Fruit fly (Drosophila melanogaster) whole organism, embryonic: ENCODE results near the gene sick.

Experiments used
- ATbp ChIP-seq: fragments of 200-800 bp; sonication (Bioruptor generic); optimal IDR thresholded peaks from 2 replicates; lab custom pipeline; 2017; ENCODE audit warnings: missing biosample characterization, mild to moderate bottlenecking, missing genetic modification characterization, missing genetic modification reagents
- Atf6 ChIP-seq: fragments of 200-800 bp; sonication (Bioruptor generic); IDR thresholded peaks from 2 replicates; pipeline ENCODE4 v1.3.6; 2022; ENCODE audit warnings: missing biosample characterization, missing genetic modification characterization
- CG10431 ChIP-seq: fragments of 200-800 bp; sonication (Bioruptor generic); optimal IDR thresholded peaks from 3 replicates; lab custom pipeline; 2018; ENCODE audit warnings: missing biosample characterization, mild to moderate bottlenecking, missing genetic modification characterization
- CG10654 ChIP-seq: fragments of 200-800 bp; sonication (Bioruptor generic); optimal IDR thresholded peaks from 2 replicates; lab custom pipeline; 2016; ENCODE audit warnings: missing biosample characterization, missing genetic modification characterization
- CG1233 ChIP-seq: fragments of 200-800 bp; sonication (Bioruptor generic); optimal IDR thresholded peaks from 4 replicates; lab custom pipeline; 2018; ENCODE audit warnings: missing biosample characterization, mild to moderate bottlenecking, missing genetic modification characterization
- CG15269 ChIP-seq: fragments of 200-800 bp; sonication (Bioruptor generic); optimal IDR thresholded peaks from 2 replicates; lab custom pipeline; 2018; ENCODE audit warnings: missing biosample characterization, mild to moderate bottlenecking, missing genetic modification characterization, moderate library complexity
- CG1529 ChIP-seq: fragments of 200-800 bp; sonication (Bioruptor generic); optimal IDR thresholded peaks from 3 replicates; lab custom pipeline; 2018; ENCODE audit warnings: missing biosample characterization, missing genetic modification characterization
- CG16813 ChIP-seq: fragments of 200-800 bp; sonication (Bioruptor generic); IDR thresholded peaks from 3 replicates; pipeline ENCODE4 v1.3.6; 2022; ENCODE audit warnings: missing biosample characterization, missing genetic modification characterization; ENCODE audit not compliant: partially characterized antibody
- CG18476 ChIP-seq: fragments of 200-800 bp; sonication (Bioruptor generic); optimal IDR thresholded peaks from 2 replicates; lab custom pipeline; 2016; ENCODE audit warnings: missing biosample characterization, mild to moderate bottlenecking, missing genetic modification characterization
- CG30020 ChIP-seq: fragments of 200-800 bp; optimal IDR thresholded peaks from 2 replicates; lab custom pipeline; 2019; ENCODE audit warnings: missing biosample characterization, mild to moderate bottlenecking, missing genetic modification characterization, moderate library complexity
- CG31365 ChIP-seq: fragments of 200-800 bp; sonication (Bioruptor generic); optimal IDR thresholded peaks from 2 replicates; lab custom pipeline; 2018; ENCODE audit warnings: missing biosample characterization, mild to moderate bottlenecking, missing genetic modification characterization
- CG31388 ChIP-seq: fragments of 200-800 bp; sonication (Bioruptor generic); optimal IDR thresholded peaks from 2 replicates; lab custom pipeline; 2016; ENCODE audit warnings: missing biosample characterization, missing genetic modification characterization
- CG34376 ChIP-seq: fragments of 200-800 bp; sonication (Bioruptor generic); optimal IDR thresholded peaks from 2 replicates; lab custom pipeline; 2018; ENCODE audit warnings: missing biosample characterization, mild to moderate bottlenecking, missing genetic modification characterization
- CG34422 ChIP-seq: fragments of 200-800 bp; sonication (Bioruptor generic); IDR thresholded peaks from 3 replicates; pipeline ENCODE4 v1.3.6; 2022; ENCODE audit warnings: missing biosample characterization, missing genetic modification characterization
- CG4424 ChIP-seq: fragments of 200-800 bp; sonication (Bioruptor generic); optimal IDR thresholded peaks from 3 replicates; lab custom pipeline; 2016; ENCODE audit warnings: missing biosample characterization, missing genetic modification characterization
- CG6654 ChIP-seq: fragments of 200-800 bp; sonication (Bioruptor generic); optimal IDR thresholded peaks from 2 replicates; lab custom pipeline; 2017; ENCODE audit warnings: missing biosample characterization, mild to moderate bottlenecking, missing genetic modification characterization
- CG8290 ChIP-seq, 3 experiments: fragments of 200-800 bp; sonication (Bioruptor generic); optimal IDR thresholded peaks; 2 replicates each; lab custom pipeline; 2016 to 2019; ENCODE audit warnings: missing biosample characterization in 3 of 3, missing genetic modification characterization in 3 of 3, mild to moderate bottlenecking in 2 of 3, moderate library complexity in 1 of 3
- CG9817 ChIP-seq: fragments of 200-800 bp; sonication (Bioruptor generic); optimal IDR thresholded peaks from 2 replicates; lab custom pipeline; 2018; ENCODE audit warnings: missing biosample characterization, mild to moderate bottlenecking, missing genetic modification characterization, moderate library complexity
- Dfd ChIP-seq, 2 experiments: fragments of >200 bp; optimal IDR thresholded peaks; 2 replicates each; lab custom pipeline; 2017; ENCODE audit warnings: missing biosample characterization in 2 of 2, missing genetic modification characterization in 2 of 2
- Ets97D ChIP-seq: fragments of 200-800 bp; sonication (Bioruptor generic); optimal IDR thresholded peaks from 3 replicates; lab custom pipeline; 2016; ENCODE audit warnings: missing biosample characterization, missing genetic modification characterization
- Hr51 ChIP-seq, 2 experiments: fragments of 200-800 bp; sonication (Bioruptor generic); optimal IDR thresholded peaks; 2 replicates in 1 of 2; 3 replicates in 1 of 2; lab custom pipeline; 2016 to 2018; ENCODE audit warnings: missing biosample characterization in 2 of 2, missing genetic modification characterization in 2 of 2, mild to moderate bottlenecking in 1 of 2, moderate library complexity in 1 of 2
- Lhr ChIP-seq: fragments of 200-800 bp; sonication (Bioruptor generic); optimal IDR thresholded peaks from 3 replicates; lab custom pipeline; 2017; ENCODE audit warnings: mild to moderate bottlenecking, missing biosample characterization, missing genetic modification reagents, missing genetic modification characterization
- MESR4 ChIP-seq: fragments of 200-800 bp; sonication (Bioruptor generic); optimal IDR thresholded peaks from 2 replicates; lab custom pipeline; 2018; ENCODE audit warnings: missing biosample characterization, mild to moderate bottlenecking, missing genetic modification characterization, moderate library complexity
- PHDP ChIP-seq: fragments of 200-800 bp; sonication (Bioruptor generic); optimal IDR thresholded peaks from 3 replicates; lab custom pipeline; 2018; ENCODE audit warnings: missing biosample characterization, mild to moderate bottlenecking, missing genetic modification characterization, moderate library complexity
- Six4 ChIP-seq: fragments of 200-800 bp; sonication (Bioruptor generic); optimal IDR thresholded peaks from 2 replicates; lab custom pipeline; 2016; ENCODE audit warnings: missing biosample characterization, missing genetic modification characterization
- ab ChIP-seq: fragments of 200-800 bp; sonication (Bioruptor generic); optimal IDR thresholded peaks from 2 replicates; lab custom pipeline; 2016; ENCODE audit warnings: missing biosample characterization, missing genetic modification characterization
- abd-A ChIP-seq: fragments of 200-800 bp; sonication (Bioruptor generic); optimal IDR thresholded peaks from 3 replicates; lab custom pipeline; 2019; ENCODE audit warnings: missing biosample characterization, mild to moderate bottlenecking, missing genetic modification characterization, moderate library complexity
- aop ChIP-seq: fragments of 200-800 bp; sonication (Bioruptor generic); IDR thresholded peaks from 2 replicates; pipeline ENCODE4 v1.3.6; 2022; ENCODE audit warnings: missing biosample characterization, missing genetic modification characterization
- ato ChIP-seq: fragments of 200-800 bp; sonication (Bioruptor generic); IDR thresholded peaks from 2 replicates; pipeline ENCODE4 v1.3.6; 2022; ENCODE audit warnings: missing biosample characterization, missing genetic modification characterization; ENCODE audit not compliant: partially characterized antibody
- caup ChIP-seq: fragments of 200-800 bp; sonication (Bioruptor generic); optimal IDR thresholded peaks from 3 replicates; lab custom pipeline; 2017; ENCODE audit warnings: missing biosample characterization, mild to moderate bottlenecking, missing genetic modification characterization, moderate library complexity; ENCODE audit not compliant: severe bottlenecking
- chm ChIP-seq: fragments of 200-800 bp; sonication (Bioruptor generic); IDR thresholded peaks from 2 replicates; pipeline ENCODE4 v1.3.6; 2022; ENCODE audit warnings: missing biosample characterization, missing genetic modification characterization
- corto ChIP-seq: fragments of 200-800 bp; sonication (Bioruptor generic); optimal IDR thresholded peaks from 2 replicates; lab custom pipeline; 2016; ENCODE audit warnings: missing biosample characterization, mild to moderate bottlenecking, missing genetic modification characterization, moderate library complexity
- fd96Cb ChIP-seq: fragments of 200-800 bp; sonication (Bioruptor generic); optimal IDR thresholded peaks from 2 replicates; lab custom pipeline; 2018; ENCODE audit warnings: missing biosample characterization, mild to moderate bottlenecking, missing genetic modification characterization, moderate library complexity
- grn ChIP-seq: fragments of 200-800 bp; sonication (Bioruptor generic); optimal IDR thresholded peaks from 3 replicates; lab custom pipeline; 2017; ENCODE audit warnings: missing biosample characterization, missing genetic modification characterization
- her ChIP-seq: fragments of 200-800 bp; sonication (Bioruptor generic); optimal IDR thresholded peaks from 2 replicates; lab custom pipeline; 2016; ENCODE audit warnings: missing biosample characterization, missing genetic modification characterization
- hth ChIP-seq: fragments of >200 bp; optimal IDR thresholded peaks from 2 replicates; lab custom pipeline; 2017; ENCODE audit warnings: inconsistent platforms
- lola ChIP-seq, 3 experiments: fragments of >200 bp in 2 of 3; fragments of 200-800 bp in 1 of 3; sonication (Bioruptor generic) in 1 of 3; optimal IDR thresholded peaks; 2 replicates each; lab custom pipeline; 2017 to 2019; ENCODE audit warnings: missing biosample characterization in 3 of 3, missing genetic modification characterization in 3 of 3, mild to moderate bottlenecking in 1 of 3, moderate library complexity in 1 of 3
- pfk ChIP-seq: fragments of 200-800 bp; sonication (Bioruptor generic); optimal IDR thresholded peaks from 2 replicates; lab custom pipeline; 2018; ENCODE audit warnings: missing biosample characterization, mild to moderate bottlenecking, missing genetic modification characterization, moderate library complexity
- repo ChIP-seq: fragments of 200-800 bp; sonication (Bioruptor generic); optimal IDR thresholded peaks from 2 replicates; lab custom pipeline; 2016; ENCODE audit warnings: missing biosample characterization, missing genetic modification characterization
- scrt ChIP-seq: fragments of 200-800 bp; sonication (Bioruptor generic); optimal IDR thresholded peaks from 2 replicates; lab custom pipeline; 2018; ENCODE audit warnings: missing biosample characterization, mild to moderate bottlenecking, missing genetic modification characterization, moderate library complexity
- sd ChIP-seq: fragments of 200-800 bp; sonication (Bioruptor generic); optimal IDR thresholded peaks from 3 replicates; lab custom pipeline; 2018; ENCODE audit warnings: missing biosample characterization, mild to moderate bottlenecking, missing genetic modification characterization, moderate library complexity
- seq ChIP-seq: fragments of 200-800 bp; sonication (Bioruptor generic); IDR thresholded peaks from 2 replicates; pipeline ENCODE4 v1.3.6; 2022; ENCODE audit warnings: missing biosample characterization, missing genetic modification characterization
- sr ChIP-seq: fragments of 200-800 bp; sonication (Bioruptor generic); IDR thresholded peaks from 3 replicates; pipeline ENCODE4 v1.3.6; 2022; ENCODE audit warnings: missing biosample characterization, missing genetic modification characterization
- tgo ChIP-seq: fragments of 200-800 bp; sonication (Bioruptor generic); IDR thresholded peaks from 3 replicates; pipeline ENCODE4 v1.3.6; 2022; ENCODE audit warnings: missing biosample characterization, missing genetic modification characterization
- tio ChIP-seq: fragments of 200-800 bp; sonication (Bioruptor generic); optimal IDR thresholded peaks from 2 replicates; lab custom pipeline; 2017; ENCODE audit warnings: missing biosample characterization, missing genetic modification characterization, inconsistent platforms
- tna ChIP-seq: fragments of 200-800 bp; sonication (Bioruptor generic); IDR thresholded peaks from 2 replicates; pipeline ENCODE4 v1.3.6; 2022; ENCODE audit warnings: missing biosample characterization, missing genetic modification characterization; ENCODE audit not compliant: partially characterized antibody
- twi ChIP-seq: fragments of 200-800 bp; optimal IDR thresholded peaks from 2 replicates; lab custom pipeline; 2019; ENCODE audit warnings: missing biosample characterization, mild to moderate bottlenecking, missing genetic modification characterization, moderate library complexity
- usp ChIP-seq: fragments of >200 bp; optimal IDR thresholded peaks from 2 replicates; lab custom pipeline; 2017; ENCODE audit warnings: missing biosample characterization, missing genetic modification characterization

The sick gene

DNA sequence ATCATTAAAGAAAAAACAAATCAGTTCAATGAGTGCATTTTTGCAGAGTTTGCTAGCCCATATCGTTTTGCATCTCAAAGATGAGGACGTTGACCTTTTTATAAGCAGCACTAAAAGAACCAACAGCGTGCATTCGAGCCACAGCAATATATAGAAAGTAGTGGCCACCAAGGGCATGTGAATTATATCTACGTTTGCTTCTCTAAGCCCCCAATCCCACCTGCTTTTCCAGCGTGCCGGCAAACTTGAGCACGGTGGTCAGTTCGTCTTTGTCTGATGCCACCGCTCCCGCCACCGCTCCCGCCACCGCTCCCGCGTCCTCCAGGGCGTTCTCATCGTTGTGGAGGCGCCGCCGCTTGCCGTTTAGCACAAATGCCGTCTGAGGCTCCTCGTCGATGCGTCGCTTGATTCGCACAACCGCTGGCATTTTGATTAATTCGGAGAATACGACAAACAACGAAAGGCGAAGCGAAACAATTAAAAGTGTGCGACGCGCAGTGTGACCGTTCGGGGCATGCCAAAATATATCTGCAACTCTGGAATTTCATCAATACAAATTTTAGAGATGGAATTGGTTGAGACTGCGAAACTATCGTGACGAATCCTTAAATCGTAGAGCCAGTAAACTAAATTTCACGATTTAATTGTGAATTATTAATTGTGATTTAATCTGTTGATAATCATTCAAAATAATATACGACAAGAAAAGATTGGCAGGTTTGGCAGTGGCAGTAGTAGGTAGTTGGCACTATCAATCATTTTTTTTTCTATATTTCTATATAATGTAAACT is 650 bp upstream of the sick start (continued):
- TF ChIP-seq caup (no peak), CG30020 (tag; lab: Kevin White, UChicago) (peak; percentile 66), usp (GFP tag; lab: Kevin White, UChicago) (no peak), Lhr (GFP tag; lab: Kevin White, UChicago) (peak; percentile 84), sr (GFP tag; lab: Robert Waterston, UW) (no peak), CG1233 (no peak), tio (GFP tag; lab: Kevin White, UChicago) (peak; percentile 7), chm (GFP tag; lab: Robert Waterston, UW) (peak; percentile 51; the same call in 1 of the 2 replicates), corto (GFP tag; lab: Kevin White, UChicago) (no peak), Hr51 (GFP tag; optimal IDR thresholded peaks at IDR 0.05; lab: Kevin White, UChicago) (peak; percentile 12 to 21), CG18476 (GFP tag; lab: Kevin White, UChicago) (peak; percentile 52), CG34376 (GFP tag; lab: Kevin White, UChicago) (no peak), fd96Cb (tag; lab: Kevin White, UChicago) (no peak), Dfd (GFP tag; optimal IDR thresholded peaks at IDR 0.05; lab: Kevin White, UChicago) (no peak), ato (GFP tag; lab: Robert Waterston, UW) (no peak), CG9817 (tag; lab: Kevin White, UChicago) (peak; percentile 36), ab (GFP tag; lab: Kevin White, UChicago) (no peak), Six4 (GFP tag; lab: Kevin White, UChicago) (no peak), CG16813 (peak; percentile 87), CG8290 (GFP tag; optimal IDR thresholded peaks at IDR 0.05; lab: Kevin White, UChicago) (peak; percentile 33), CG8290 (tag; optimal IDR thresholded peaks at IDR 0.05; lab: Kevin White, UChicago) (peak in 1 of 2 experiments; percentile 70), CG34422 (GFP tag; lab: Robert Waterston, UW) (0 out of 3 replicates have a peak, but pooled peaks have one; percentile 55), her (GFP tag; lab: Kevin White, UChicago) (peak; percentile 23), lola (GFP tag; optimal IDR thresholded peaks at IDR 0.05; lab: Kevin White, UChicago) (peak in 1 of 3 experiments; percentile 48), tna (0 out of 2 replicates have a peak, but pooled peaks have one; percentile 36), pfk (GFP tag; lab: Kevin White, UChicago) (no peak), CG15269 (tag; lab: Kevin White, UChicago) (no peak), CG1529 (GFP tag; lab: Kevin White, UChicago) (no peak), aop (GFP tag; lab: Robert Waterston, UW) (no peak), grn (GFP tag; lab: Kevin White, UChicago) (no peak), twi (tag; lab: Kevin White, UChicago) (no peak), PHDP (tag; lab: Kevin White, UChicago) (peak; percentile 40), scrt (no peak), hth (lab: Kevin White, UChicago) (no peak), seq (GFP tag; lab: Robert Waterston, UW) (no peak), sd (tag; lab: Kevin White, UChicago) (peak; percentile 95), CG10654 (GFP tag; lab: Kevin White, UChicago) (no peak), CG31388 (GFP tag; lab: Kevin White, UChicago) (no peak), CG31365 (tag; lab: Kevin White, UChicago) (no peak), abd-A (no peak), tgo (no peak), ATbp (no peak), Ets97D (peak; percentile 95), CG4424 (GFP tag; lab: Kevin White, UChicago) (peak; percentile 45), MESR4 (GFP tag; lab: Kevin White, UChicago) (peak; percentile 95), repo (GFP tag; lab: Kevin White, UChicago) (no peak), CG6654 (GFP tag; lab: Kevin White, UChicago) (no peak), Atf6 (no peak), CG10431 (GFP tag; lab: Kevin White, UChicago) (no peak)
